Fruit fly (Drosophila melanogaster): ENCODE measurements around the gene CG4829.

Gene CG4829

dm6 chrX:16811213-16811749 is at the start of gene CG4829:
TSS of gene CG4829 (plus strand) at chrX:16811699.
- TF ChIP-seq Sin3A (optimal IDR thresholded peaks at IDR 0.05) (no peak), Myc (optimal IDR thresholded peaks at IDR 0.05) (no peak), psq (optimal IDR thresholded peaks at IDR 0.05) (no peak), ttk (optimal IDR thresholded peaks at IDR 0.05) (no peak), h (optimal IDR thresholded peaks at IDR 0.05) (no peak), insv (optimal IDR thresholded peaks at IDR 0.05) (no peak)

DNA sequence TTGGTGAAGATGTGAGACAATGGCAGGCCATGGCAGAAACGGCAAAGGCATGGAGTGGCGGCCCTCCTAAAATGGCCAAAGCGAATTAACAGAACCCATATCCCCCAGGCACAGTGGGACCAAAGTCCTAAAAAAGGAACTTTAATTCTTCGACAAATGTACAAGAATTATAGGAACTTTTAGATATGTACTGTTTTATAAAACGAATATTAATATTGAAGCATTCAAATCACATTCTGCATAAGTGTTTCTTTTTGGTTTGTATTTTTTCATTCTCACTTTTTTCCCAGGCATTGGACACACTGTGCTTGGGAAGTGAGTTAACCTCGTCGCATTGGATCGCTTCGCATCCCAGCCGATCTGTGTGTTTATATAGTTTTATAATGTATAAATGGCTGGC is 46.5 kb upstream of the CG4829 start:
- TF ChIP-seq Sin3A (optimal IDR thresholded peaks at IDR 0.05) (no peak), insv (optimal IDR thresholded peaks at IDR 0.05) (no peak), Myc (optimal IDR thresholded peaks at IDR 0.05) (no peak), h (optimal IDR thresholded peaks at IDR 0.05) (no peak)

- TF ChIP-seq ttk (optimal IDR thresholded peaks at IDR 0.05), result no peak
- TF ChIP-seq Myc (optimal IDR thresholded peaks at IDR 0.05), result no peak
- no peak for TF ChIP-seq Sin3A (optimal IDR thresholded peaks at IDR 0.05)
- TF ChIP-seq psq (optimal IDR thresholded peaks at IDR 0.05), result no peak
- TF ChIP-seq insv (optimal IDR thresholded peaks at IDR 0.05), result no peak
- no peak for TF ChIP-seq h (optimal IDR thresholded peaks at IDR 0.05)
Observed at dm6 chrX:16765809-16766208, 45.7 kb upstream of the CG4829 start.

DNA sequence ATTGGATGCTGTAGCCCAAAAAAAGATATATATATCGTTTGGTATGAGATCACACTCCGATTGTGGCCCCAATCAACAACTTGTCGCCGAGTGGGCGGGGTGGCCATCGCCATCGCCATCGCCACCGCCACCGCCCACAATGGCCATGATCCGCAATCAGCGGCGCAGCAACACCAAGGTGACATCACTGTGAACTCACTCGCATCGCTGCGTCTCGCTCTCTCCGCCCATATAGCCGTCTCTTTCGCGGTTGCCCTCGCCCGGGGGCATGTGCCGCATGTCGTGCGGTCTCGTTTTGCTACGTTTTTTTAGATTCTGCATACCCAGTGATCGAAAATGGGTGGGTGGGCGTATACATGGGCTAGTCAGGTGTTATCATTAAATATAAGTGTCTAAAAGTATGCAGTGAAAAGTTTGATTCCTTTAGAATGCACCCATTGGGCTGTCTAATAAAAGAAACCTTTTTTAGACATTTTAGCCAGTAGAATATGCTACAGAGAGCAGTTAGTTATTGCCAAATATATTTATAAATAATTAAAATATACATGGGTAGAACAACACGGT is 44.5 kb upstream of the CG4829 start:
- TF ChIP-seq Myc (optimal IDR thresholded peaks at IDR 0.05) (no peak), insv (optimal IDR thresholded peaks at IDR 0.05) (no peak), ttk (optimal IDR thresholded peaks at IDR 0.05) (no peak), psq (optimal IDR thresholded peaks at IDR 0.05) (no peak), h (optimal IDR thresholded peaks at IDR 0.05) (no peak), Sin3A (optimal IDR thresholded peaks at IDR 0.05) (no peak)

- TF ChIP-seq h (optimal IDR thresholded peaks at IDR 0.05) (no peak), ttk (optimal IDR thresholded peaks at IDR 0.05) (no peak), psq (optimal IDR thresholded peaks at IDR 0.05) (no peak), Myc (optimal IDR thresholded peaks at IDR 0.05) (no peak), Sin3A (optimal IDR thresholded peaks at IDR 0.05) (no peak), insv (optimal IDR thresholded peaks at IDR 0.05) (no peak)
Observed at dm6 chrX:16768770-16769169, 42.7 kb upstream of the CG4829 start.

DNA sequence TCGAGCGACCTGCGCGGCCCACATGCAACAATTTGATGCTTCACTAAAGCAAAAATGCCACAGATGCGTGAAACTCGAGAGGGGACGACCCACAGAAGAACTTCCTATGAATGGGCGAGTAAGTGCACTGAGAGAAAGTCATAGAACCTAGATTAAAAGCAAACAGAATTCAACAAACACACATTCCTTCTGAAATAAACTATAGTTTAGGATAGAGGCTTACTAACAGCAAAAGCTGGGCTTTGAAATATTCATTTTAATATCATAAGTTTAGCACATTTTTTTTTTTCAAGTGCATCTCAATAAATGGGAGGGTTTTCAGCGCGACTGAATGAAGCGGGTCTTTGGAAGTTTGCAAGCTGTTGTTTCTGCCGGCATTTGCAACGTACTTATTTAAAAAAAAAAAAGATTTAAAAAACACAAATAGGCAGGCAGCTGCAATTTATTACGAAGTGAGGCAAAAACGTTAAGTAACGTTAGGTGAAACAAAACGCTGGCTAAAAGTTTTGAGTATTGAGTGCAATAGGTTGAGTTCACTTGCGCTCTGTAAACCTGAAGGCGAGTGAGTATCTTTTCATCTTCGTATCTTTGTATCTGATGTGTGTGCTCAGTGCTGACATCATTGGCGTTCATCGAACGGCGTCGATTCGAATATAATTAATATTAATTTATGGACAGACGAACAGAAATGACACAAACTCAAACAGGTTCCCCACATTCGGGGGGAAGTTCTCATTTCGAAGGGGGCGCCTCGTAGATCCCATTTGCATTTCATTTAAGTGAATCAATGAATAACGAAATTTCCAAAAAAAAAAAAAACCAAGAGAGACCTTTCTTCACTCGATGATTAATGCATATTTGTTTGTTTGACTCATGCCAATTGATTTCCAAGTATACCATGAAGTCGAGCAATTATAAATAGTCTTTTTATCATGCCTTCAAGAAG is 38.3 kb upstream of the CG4829 start:
- no peak for TF ChIP-seq insv (optimal IDR thresholded peaks at IDR 0.05)
- TF ChIP-seq Sin3A (optimal IDR thresholded peaks at IDR 0.05), result no peak

DNA sequence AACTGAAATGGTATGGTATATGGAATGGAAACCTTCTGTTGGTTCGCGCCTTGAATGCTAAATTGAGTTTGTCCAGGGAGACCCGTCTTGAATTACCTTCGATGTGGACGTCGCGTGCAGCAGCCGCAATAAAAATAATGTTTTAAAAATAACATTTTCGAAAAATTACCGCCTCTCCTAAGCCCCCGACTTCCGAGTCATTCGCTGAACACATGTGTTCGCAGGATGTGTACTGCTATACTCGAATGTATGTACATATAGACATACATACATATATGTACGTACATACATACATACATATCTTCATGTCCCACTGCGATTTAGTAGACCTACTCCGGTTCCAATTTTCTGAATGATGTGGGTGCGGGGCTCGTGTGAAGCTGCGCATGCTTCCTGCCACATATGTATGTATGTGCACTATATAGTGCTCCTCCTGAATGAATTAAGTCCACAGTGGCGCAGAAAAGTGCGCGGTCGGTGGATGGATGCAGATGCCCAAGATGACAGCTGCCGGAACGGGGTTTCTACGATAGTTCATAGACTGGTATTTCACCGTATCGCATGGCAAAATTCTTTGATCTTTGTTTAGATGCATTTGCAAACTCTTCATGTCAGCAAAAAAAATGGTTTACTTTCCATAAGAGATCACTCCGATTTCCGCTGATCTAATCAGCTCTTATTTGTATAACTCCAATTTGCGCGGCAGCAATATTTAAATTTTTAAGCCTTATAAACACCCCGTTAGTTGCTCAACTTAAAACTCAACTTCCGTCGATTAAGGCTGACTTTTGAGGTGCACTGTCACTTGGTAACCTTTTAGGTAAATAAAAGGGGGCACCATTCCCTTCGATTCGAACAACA is 37.1 kb upstream of the CG4829 start:
- TF ChIP-seq ttk (optimal IDR thresholded peaks at IDR 0.05), result no peak
- TF ChIP-seq Sin3A (optimal IDR thresholded peaks at IDR 0.05), result no peak
- TF ChIP-seq psq (optimal IDR thresholded peaks at IDR 0.05), result no peak
- TF ChIP-seq h (optimal IDR thresholded peaks at IDR 0.05), result no peak
- no peak for TF ChIP-seq Myc (optimal IDR thresholded peaks at IDR 0.05)
- no peak for TF ChIP-seq insv (optimal IDR thresholded peaks at IDR 0.05)

DNA sequence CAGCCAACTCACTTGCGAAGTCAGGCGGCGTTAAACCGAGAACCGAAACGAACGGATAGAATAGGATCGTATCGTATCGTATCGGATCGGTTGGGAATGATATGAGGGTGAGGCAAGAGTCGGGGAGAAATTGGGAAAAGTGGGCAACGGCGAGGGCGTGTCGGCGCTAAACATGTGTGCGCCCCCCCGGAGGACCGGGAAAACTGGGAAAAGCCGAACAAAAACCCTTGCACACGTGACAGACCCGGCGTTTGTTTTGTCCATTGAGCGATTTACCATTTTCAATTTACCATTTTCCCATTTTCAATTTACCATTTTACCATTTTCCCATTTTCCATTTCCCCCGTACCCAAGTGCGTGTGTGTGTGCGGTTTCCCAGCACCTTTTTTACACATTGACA is 36.4 kb upstream of the CG4829 start:
- TF ChIP-seq Sin3A (optimal IDR thresholded peaks at IDR 0.05) (no peak), h (optimal IDR thresholded peaks at IDR 0.05) (no peak), ttk (optimal IDR thresholded peaks at IDR 0.05) (no peak), insv (optimal IDR thresholded peaks at IDR 0.05) (no peak), psq (optimal IDR thresholded peaks at IDR 0.05) (no peak), Myc (optimal IDR thresholded peaks at IDR 0.05) (no peak)

DNA sequence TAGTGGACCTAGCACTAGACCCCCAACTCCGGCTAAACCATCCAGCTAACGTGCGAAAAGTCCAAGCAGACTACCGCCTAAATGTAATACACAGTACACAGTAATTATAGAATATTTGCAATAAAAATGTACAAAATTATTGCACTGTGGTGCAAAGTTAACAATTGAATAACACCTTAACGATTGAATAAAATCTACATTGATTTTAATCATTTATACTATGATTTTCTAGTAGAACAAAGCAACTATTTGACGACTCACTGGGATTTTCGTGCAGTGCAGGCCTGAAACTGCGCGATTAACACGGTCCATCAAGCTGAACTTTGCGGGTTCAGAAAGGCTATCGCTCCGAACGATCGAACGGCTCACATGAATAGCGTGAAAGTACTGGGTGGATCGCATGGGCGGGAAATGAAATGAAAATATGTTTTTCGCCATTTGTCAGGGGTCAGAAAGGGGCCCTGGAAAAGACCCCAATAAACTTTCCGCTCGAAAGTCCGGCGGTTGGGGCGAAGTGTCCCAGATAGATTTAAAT is 33.3 kb upstream of the CG4829 start:
- no peak for TF ChIP-seq ttk (optimal IDR thresholded peaks at IDR 0.05)
- TF ChIP-seq h (optimal IDR thresholded peaks at IDR 0.05), result no peak
- TF ChIP-seq Myc (optimal IDR thresholded peaks at IDR 0.05), result no peak
- TF ChIP-seq insv (optimal IDR thresholded peaks at IDR 0.05), result no peak

DNA sequence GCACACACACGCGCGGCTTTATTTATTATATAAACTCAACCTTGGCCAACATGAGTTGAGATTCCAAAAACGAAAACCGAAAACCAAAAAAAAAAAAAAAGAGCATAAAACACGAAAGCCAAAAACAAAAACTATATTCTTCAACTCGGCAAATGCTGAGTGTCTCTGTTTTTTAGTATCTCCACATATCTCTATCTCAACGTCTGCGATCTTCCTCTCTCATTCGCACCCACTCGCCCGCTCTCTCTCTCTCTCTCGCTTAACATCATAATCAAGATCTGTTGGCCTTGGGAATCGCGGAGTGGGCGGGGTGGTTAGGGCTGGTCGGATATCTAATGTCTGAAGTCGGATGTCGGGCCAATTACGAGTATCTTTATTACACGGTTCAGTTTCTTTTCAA is 31.3 kb upstream of the CG4829 start:
- no peak for TF ChIP-seq h (optimal IDR thresholded peaks at IDR 0.05)
- no peak for TF ChIP-seq Sin3A (optimal IDR thresholded peaks at IDR 0.05)
- no peak for TF ChIP-seq psq (optimal IDR thresholded peaks at IDR 0.05)
- TF ChIP-seq Myc (optimal IDR thresholded peaks at IDR 0.05), result no peak
- no peak for TF ChIP-seq ttk (optimal IDR thresholded peaks at IDR 0.05)
- no peak for TF ChIP-seq insv (optimal IDR thresholded peaks at IDR 0.05)

DNA sequence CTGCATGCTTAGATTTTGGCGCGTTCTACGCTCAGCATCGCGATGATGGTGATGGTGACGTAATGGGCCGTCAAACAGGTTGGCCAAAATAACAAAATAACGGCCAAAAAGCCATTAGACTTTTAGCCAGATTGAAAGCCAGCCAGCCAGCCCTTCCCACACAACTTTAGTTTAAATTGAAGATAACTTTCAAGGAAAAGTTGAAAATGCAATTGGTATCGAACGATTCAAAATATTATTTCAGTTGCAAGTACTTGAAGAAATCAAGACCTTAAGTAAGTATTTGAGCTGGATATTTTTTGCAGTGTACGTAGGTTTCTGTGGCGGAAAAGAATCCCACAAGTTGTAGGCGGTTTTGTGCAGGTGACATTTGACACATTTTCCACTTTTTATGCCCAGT is 30.4 kb upstream of the CG4829 start:
- TF ChIP-seq insv (optimal IDR thresholded peaks at IDR 0.05) (no peak), psq (optimal IDR thresholded peaks at IDR 0.05) (no peak), ttk (optimal IDR thresholded peaks at IDR 0.05) (no peak), Sin3A (optimal IDR thresholded peaks at IDR 0.05) (no peak), h (optimal IDR thresholded peaks at IDR 0.05) (no peak)
